Fruit fly (Drosophila melanogaster) whole organism, embryonic: Measurements from ENCODE around the gene CG8460.

Experiments used
- Bdp1 ChIP-seq: fragments of 200-800 bp; sonication (Bioruptor generic); optimal IDR thresholded peaks from 3 replicates; lab custom pipeline; 2016; ENCODE audit warnings: missing biosample characterization, missing genetic modification characterization
- Bgb ChIP-seq: fragments of 200-800 bp; sonication (Bioruptor generic); IDR thresholded peaks from 2 replicates; pipeline ENCODE4 v1.3.6; 2022; ENCODE audit warnings: missing biosample characterization, missing genetic modification characterization; ENCODE audit not compliant: partially characterized antibody
- CG10267 ChIP-seq: fragments of 200-800 bp; sonication (Bioruptor generic); optimal IDR thresholded peaks from 2 replicates; lab custom pipeline; 2018; ENCODE audit warnings: missing biosample characterization, mild to moderate bottlenecking, missing genetic modification characterization, moderate library complexity
- CG11696 ChIP-seq: fragments of 200-800 bp; sonication (Bioruptor generic); IDR thresholded peaks from 2 replicates; pipeline ENCODE4 v1.3.6; 2022; ENCODE audit warnings: missing biosample characterization, missing genetic modification characterization
- CG1233 ChIP-seq: fragments of 200-800 bp; sonication (Bioruptor generic); optimal IDR thresholded peaks from 4 replicates; lab custom pipeline; 2018; ENCODE audit warnings: missing biosample characterization, mild to moderate bottlenecking, missing genetic modification characterization
- CG14667 ChIP-seq: fragments of 200-800 bp; sonication (Bioruptor generic); IDR thresholded peaks from 2 replicates; pipeline ENCODE4 v1.3.6; 2022; ENCODE audit warnings: missing biosample characterization, missing genetic modification characterization
- CG14710 ChIP-seq: fragments of 200-800 bp; sonication (Bioruptor generic); optimal IDR thresholded peaks from 3 replicates; lab custom pipeline; 2019; ENCODE audit warnings: missing biosample characterization, mild to moderate bottlenecking, missing genetic modification characterization, moderate library complexity
- CG15601 ChIP-seq: fragments of 200-800 bp; sonication (Bioruptor generic); optimal IDR thresholded peaks from 3 replicates; lab custom pipeline; 2019; ENCODE audit warnings: missing biosample characterization, mild to moderate bottlenecking, missing genetic modification characterization, moderate library complexity
- CG1603 ChIP-seq: fragments of 200-800 bp; sonication (Bioruptor generic); optimal IDR thresholded peaks from 2 replicates; lab custom pipeline; 2019; ENCODE audit warnings: missing biosample characterization, mild to moderate bottlenecking, missing genetic modification characterization, moderate library complexity
- CG16813 ChIP-seq: fragments of 200-800 bp; sonication (Bioruptor generic); IDR thresholded peaks from 3 replicates; pipeline ENCODE4 v1.3.6; 2022; ENCODE audit warnings: missing biosample characterization, missing genetic modification characterization; ENCODE audit not compliant: partially characterized antibody
- CG18619 ChIP-seq: fragments of 200-800 bp; sonication (Bioruptor generic); optimal IDR thresholded peaks from 3 replicates; lab custom pipeline; 2017; ENCODE audit warnings: missing biosample characterization, mild to moderate bottlenecking, missing genetic modification characterization
- CG2129 ChIP-seq: fragments of 200-800 bp; sonication (Bioruptor generic); IDR thresholded peaks from 2 replicates; pipeline ENCODE4 v1.3.6; 2022; ENCODE audit warnings: missing biosample characterization, missing genetic modification characterization; ENCODE audit not compliant: partially characterized antibody
- CG34224 ChIP-seq: fragments of 200-800 bp; sonication (Bioruptor generic); IDR thresholded peaks from 3 replicates; pipeline ENCODE4 v1.3.6; 2022; ENCODE audit warnings: missing biosample characterization, missing genetic modification characterization; ENCODE audit not compliant: partially characterized antibody
- CG34422 ChIP-seq: fragments of 200-800 bp; sonication (Bioruptor generic); IDR thresholded peaks from 3 replicates; pipeline ENCODE4 v1.3.6; 2022; ENCODE audit warnings: missing biosample characterization, missing genetic modification characterization
- CG6791 ChIP-seq: fragments of 200-800 bp; sonication (Bioruptor generic); IDR thresholded peaks from 3 replicates; pipeline ENCODE4 v1.3.6; 2022; ENCODE audit warnings: missing biosample characterization, missing genetic modification characterization; ENCODE audit not compliant: partially characterized antibody
- CG6813 ChIP-seq: fragments of 200-800 bp; sonication (Bioruptor generic); optimal IDR thresholded peaks from 2 replicates; lab custom pipeline; 2017; ENCODE audit warnings: missing biosample characterization, missing genetic modification characterization, mild to moderate bottlenecking, moderate library complexity, missing genetic modification reagents
- CG8290 ChIP-seq, 3 experiments: fragments of 200-800 bp; sonication (Bioruptor generic); optimal IDR thresholded peaks; 2 replicates each; lab custom pipeline; 2016 to 2019; ENCODE audit warnings: missing biosample characterization in 3 of 3, missing genetic modification characterization in 3 of 3, mild to moderate bottlenecking in 2 of 3, moderate library complexity in 1 of 3
- Dll ChIP-seq: fragments of 200-800 bp; sonication (Bioruptor generic); IDR thresholded peaks from 4 replicates; pipeline ENCODE4 v1.3.6; 2022; ENCODE audit warnings: missing biosample characterization, missing genetic modification characterization; ENCODE audit not compliant: partially characterized antibody
- Doc3 ChIP-seq: fragments of 200-800 bp; sonication (Bioruptor generic); IDR thresholded peaks from 3 replicates; pipeline ENCODE4 v1.3.6; 2022; ENCODE audit warnings: missing biosample characterization, missing genetic modification characterization; ENCODE audit not compliant: partially characterized antibody
- Dref ChIP-seq: fragments of 200-800 bp; sonication (Bioruptor generic); IDR thresholded peaks from 2 replicates; pipeline ENCODE4 v1.3.6; 2022; ENCODE audit warnings: missing biosample characterization, missing genetic modification characterization
- E2f2 ChIP-seq: fragments of 200-800 bp; sonication (Bioruptor generic); IDR thresholded peaks from 2 replicates; pipeline ENCODE4 v1.3.6; 2022; ENCODE audit warnings: missing biosample characterization, missing genetic modification characterization
- HHEX ChIP-seq: fragments of 200-800 bp; sonication (Bioruptor generic); optimal IDR thresholded peaks from 3 replicates; lab custom pipeline; 2017; ENCODE audit warnings: missing biosample characterization, mild to moderate bottlenecking, missing genetic modification characterization, missing genetic modification reagents
- HmgD ChIP-seq: fragments of 200-800 bp; sonication (Bioruptor generic); optimal IDR thresholded peaks from 3 replicates; lab custom pipeline; 2016; ENCODE audit warnings: missing biosample characterization, missing genetic modification characterization
- Lim3 ChIP-seq: fragments of 200-800 bp; sonication (Bioruptor generic); IDR thresholded peaks from 2 replicates; pipeline ENCODE4 v1.3.6; 2022; ENCODE audit warnings: missing biosample characterization, missing genetic modification characterization
- Mrtf ChIP-seq: fragments of 200-800 bp; sonication (Bioruptor generic); IDR thresholded peaks from 3 replicates; pipeline ENCODE4 v1.3.6; 2022; ENCODE audit warnings: missing biosample characterization, missing genetic modification characterization
- Myb ChIP-seq: fragments of 200-800 bp; sonication (Bioruptor generic); optimal IDR thresholded peaks from 2 replicates; lab custom pipeline; 2016; ENCODE audit warnings: missing biosample characterization, missing genetic modification characterization
- Opbp ChIP-seq: fragments of 200-800 bp; sonication (Bioruptor generic); IDR thresholded peaks from 3 replicates; pipeline ENCODE4 v1.3.6; 2022; ENCODE audit warnings: missing biosample characterization, missing genetic modification characterization; ENCODE audit not compliant: partially characterized antibody
- Scr ChIP-seq: fragments of 200-800 bp; sonication (Bioruptor generic); IDR thresholded peaks from 2 replicates; pipeline ENCODE4 v1.3.6; 2022; ENCODE audit warnings: missing biosample characterization, missing genetic modification characterization; ENCODE audit not compliant: partially characterized antibody
- Sry-δ ChIP-seq: fragments of 200-800 bp; sonication (Bioruptor generic); optimal IDR thresholded peaks from 2 replicates; lab custom pipeline; 2016; ENCODE audit warnings: missing biosample characterization, missing genetic modification characterization
- Tbp ChIP-seq: fragments of >200 bp; optimal IDR thresholded peaks from 2 replicates; lab custom pipeline; 2018; ENCODE audit warnings: missing biosample characterization, missing genetic modification characterization
- YL-1 ChIP-seq: fragments of 200-800 bp; sonication (Bioruptor generic); optimal IDR thresholded peaks from 3 replicates; lab custom pipeline; 2017; ENCODE audit warnings: missing biosample characterization, mild to moderate bottlenecking, missing genetic modification characterization
- ash1 ChIP-seq: fragments of 200-800 bp; sonication (Bioruptor generic); optimal IDR thresholded peaks from 2 replicates; lab custom pipeline; 2018; ENCODE audit warnings: missing biosample characterization, mild to moderate bottlenecking, missing genetic modification characterization
- ato ChIP-seq: fragments of 200-800 bp; sonication (Bioruptor generic); IDR thresholded peaks from 2 replicates; pipeline ENCODE4 v1.3.6; 2022; ENCODE audit warnings: missing biosample characterization, missing genetic modification characterization; ENCODE audit not compliant: partially characterized antibody
- ci ChIP-seq: fragments of 200-800 bp; sonication (Bioruptor generic); IDR thresholded peaks from 3 replicates; pipeline ENCODE4 v1.3.6; 2022; ENCODE audit warnings: missing biosample characterization, missing genetic modification characterization
- crol ChIP-seq: fragments of 200-800 bp; sonication (Bioruptor generic); IDR thresholded peaks from 2 replicates; pipeline ENCODE4 v1.3.6; 2022; ENCODE audit warnings: missing biosample characterization, missing genetic modification characterization
- dati ChIP-seq: fragments of 200-800 bp; sonication (Bioruptor generic); IDR thresholded peaks from 2 replicates; pipeline ENCODE4 v1.3.6; 2022; ENCODE audit warnings: missing biosample characterization, missing genetic modification characterization
- exex ChIP-seq: fragments of 200-800 bp; sonication (Bioruptor generic); optimal IDR thresholded peaks from 4 replicates; lab custom pipeline; 2018; ENCODE audit warnings: missing biosample characterization, mild to moderate bottlenecking, missing genetic modification characterization, moderate library complexity
- fd3F ChIP-seq: fragments of 200-800 bp; sonication (Bioruptor generic); optimal IDR thresholded peaks from 2 replicates; lab custom pipeline; 2018; ENCODE audit warnings: missing biosample characterization, mild to moderate bottlenecking, missing genetic modification characterization, moderate library complexity
- knrl ChIP-seq: fragments of 200-800 bp; sonication (Bioruptor generic); IDR thresholded peaks from 3 replicates; pipeline ENCODE4 v1.3.6; 2022; ENCODE audit warnings: missing biosample characterization, missing genetic modification characterization; ENCODE audit not compliant: partially characterized antibody
- lbe ChIP-seq: fragments of 200-800 bp; sonication (Bioruptor generic); optimal IDR thresholded peaks from 2 replicates; lab custom pipeline; 2016; ENCODE audit warnings: missing biosample characterization, mild to moderate bottlenecking, missing genetic modification characterization
- pzg ChIP-seq: fragments of 200-800 bp; sonication (Bioruptor generic); optimal IDR thresholded peaks from 3 replicates; lab custom pipeline; 2018; ENCODE audit warnings: missing biosample characterization, mild to moderate bottlenecking, missing genetic modification characterization, moderate library complexity
- sd ChIP-seq: fragments of 200-800 bp; sonication (Bioruptor generic); optimal IDR thresholded peaks from 3 replicates; lab custom pipeline; 2018; ENCODE audit warnings: missing biosample characterization, mild to moderate bottlenecking, missing genetic modification characterization, moderate library complexity
- sna ChIP-seq: fragments of 200-800 bp; sonication (Bioruptor generic); IDR thresholded peaks from 2 replicates; pipeline ENCODE4 v1.3.6; 2022; ENCODE audit warnings: missing biosample characterization, missing genetic modification characterization; ENCODE audit not compliant: partially characterized antibody
- sug ChIP-seq: fragments of 200-800 bp; optimal IDR thresholded peaks from 2 replicates; lab custom pipeline; 2019; ENCODE audit warnings: missing biosample characterization, mild to moderate bottlenecking, missing genetic modification characterization, moderate library complexity
- trem ChIP-seq: fragments of 200-800 bp; optimal IDR thresholded peaks from 3 replicates; lab custom pipeline; 2019; ENCODE audit warnings: missing biosample characterization, mild to moderate bottlenecking, missing genetic modification characterization, moderate library complexity
- vnd ChIP-seq: fragments of 200-800 bp; sonication (Bioruptor generic); IDR thresholded peaks from 3 replicates; pipeline ENCODE4 v1.3.6; 2022; ENCODE audit warnings: missing biosample characterization, missing genetic modification characterization; ENCODE audit not compliant: partially characterized antibody
- zen2 ChIP-seq: fragments of 200-800 bp; sonication (Bioruptor generic); IDR thresholded peaks from 3 replicates; pipeline ENCODE4 v1.3.6; 2022; ENCODE audit warnings: missing biosample characterization, missing genetic modification characterization; ENCODE audit not compliant: partially characterized antibody

The CG8460 gene

DNA sequence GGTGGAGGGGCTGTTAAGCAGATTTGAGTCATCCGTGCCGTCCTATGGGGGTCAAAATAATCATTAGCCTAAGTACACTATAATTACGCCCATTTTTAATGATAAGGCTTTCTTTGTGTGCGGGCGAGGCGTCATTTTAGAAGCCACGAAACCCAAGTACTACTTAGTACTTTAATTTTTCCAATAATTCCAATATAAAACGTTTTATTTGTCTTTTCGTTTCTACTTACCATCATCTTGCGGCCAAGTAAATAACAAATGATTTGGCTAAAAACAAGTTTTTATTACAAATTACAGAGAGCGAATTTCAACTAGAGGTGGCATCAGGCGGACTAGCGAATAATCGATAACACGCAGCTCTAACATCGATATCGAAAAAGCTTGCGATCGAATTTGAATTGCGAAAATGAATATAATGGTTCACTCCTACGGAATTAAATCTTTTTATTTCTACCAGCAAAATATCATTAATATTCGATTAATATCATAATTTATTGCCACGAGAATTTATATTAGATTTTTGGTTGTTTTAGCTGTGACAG, 23.5 kb downstream of the CG8460 start, which contains the start of gene Snx6:
Snx6 (minus strand) TSS at position 349 of the 542 bp plus-strand sequence.
- no peak for TF ChIP-seq CG14667 (GFP tag; lab: Robert Waterston, UW)
- peak; percentile 50; the same call in 1 of the 3 replicates for TF ChIP-seq CG16813 (GFP tag; lab: Robert Waterston, UW)
- TF ChIP-seq CG8290 (GFP tag; optimal IDR thresholded peaks at IDR 0.05; lab: Kevin White, UChicago) = no peak
- TF ChIP-seq CG8290 (tag; optimal IDR thresholded peaks at IDR 0.05; lab: Kevin White, UChicago) = no peak
- peak; percentile 65 for TF ChIP-seq Doc3 (GFP tag; lab: Robert Waterston, UW)
- TF ChIP-seq zen2 (GFP tag; lab: Robert Waterston, UW) = peak; percentile 59
- no peak for TF ChIP-seq dati (GFP tag; lab: Robert Waterston, UW)
- peak; percentile 87 for TF ChIP-seq Sry-δ (GFP tag; lab: Kevin White, UChicago)
- TF ChIP-seq CG18619 (GFP tag; lab: Kevin White, UChicago) = no peak
- peak; percentile 68 for TF ChIP-seq Scr (GFP tag; lab: Robert Waterston, UW)
- no peak for TF ChIP-seq Lim3 (GFP tag; lab: Robert Waterston, UW)
- TF ChIP-seq Bdp1 = no peak
- TF ChIP-seq fd3F (GFP tag; lab: Kevin White, UChicago) = no peak
- TF ChIP-seq HmgD (GFP tag; lab: Kevin White, UChicago) = no peak
- TF ChIP-seq CG6791 = peak; percentile 58; the same call in 2 of the 3 replicates
- TF ChIP-seq Opbp (GFP tag; lab: Robert Waterston, UW) = peak; percentile 28; the same call in 1 of the 3 replicates
- TF ChIP-seq trem (tag; lab: Kevin White, UChicago) = peak; percentile 27
- TF ChIP-seq lbe (GFP tag; lab: Kevin White, UChicago) = peak; percentile 56
- TF ChIP-seq Dref (GFP tag; lab: Robert Waterston, UW) = peak; percentile 86
- peak; percentile 46; the same call in 1 of the 2 replicates for TF ChIP-seq CG2129 (GFP tag; lab: Robert Waterston, UW)
- no peak for TF ChIP-seq HHEX (GFP tag; lab: Kevin White, UChicago)
- no peak for TF ChIP-seq CG34422 (GFP tag; lab: Robert Waterston, UW)
- TF ChIP-seq sd (tag; lab: Kevin White, UChicago) = no peak
- TF ChIP-seq E2f2 (GFP tag; lab: Robert Waterston, UW) = peak; percentile 91
- TF ChIP-seq ash1 (GFP tag; lab: Kevin White, UChicago) = no peak
- no peak for TF ChIP-seq crol (GFP tag; lab: Robert Waterston, UW)
- TF ChIP-seq CG10267 (tag; lab: Kevin White, UChicago) = peak; percentile 26
- peak; percentile 38 for TF ChIP-seq pzg
- no peak for TF ChIP-seq Mrtf (GFP tag; lab: Robert Waterston, UW)
- TF ChIP-seq knrl (GFP tag; lab: Robert Waterston, UW) = peak; percentile 40; the same call in 1 of the 3 replicates
- peak; percentile 14 for TF ChIP-seq YL-1 (GFP tag; lab: Kevin White, UChicago)
- TF ChIP-seq Bgb = peak; percentile 71
- peak; percentile 80 for TF ChIP-seq sug (tag; lab: Kevin White, UChicago)
- no peak for TF ChIP-seq CG15601 (tag; lab: Kevin White, UChicago)
- TF ChIP-seq sna (GFP tag; lab: Robert Waterston, UW) = peak; percentile 60; the same call in 1 of the 2 replicates
- no peak for TF ChIP-seq ci (GFP tag; lab: Robert Waterston, UW)
- no peak for TF ChIP-seq CG11696
- TF ChIP-seq vnd = peak; percentile 63; the same call in 2 of the 3 replicates
- 0 out of 2 replicates have a peak, but pooled peaks have one; percentile 37 for TF ChIP-seq ato (GFP tag; lab: Robert Waterston, UW)
- peak; percentile 83 for TF ChIP-seq CG34224 (GFP tag; lab: Robert Waterston, UW)
- no peak for TF ChIP-seq CG6813 (GFP tag; lab: Kevin White, UChicago)
- TF ChIP-seq Tbp (GFP tag; lab: Kevin White, UChicago) = no peak
- peak; percentile 38 for TF ChIP-seq Myb (GFP tag; lab: Kevin White, UChicago)
- no peak for TF ChIP-seq CG1233 (GFP tag; lab: Kevin White, UChicago)
- TF ChIP-seq CG1603 (tag; lab: Kevin White, UChicago) = no peak
- peak; percentile 85 for TF ChIP-seq Dll (GFP tag; lab: Robert Waterston, UW)
- TF ChIP-seq CG14710 = peak; percentile 12
- TF ChIP-seq exex (tag; lab: Kevin White, UChicago) = peak; percentile 80
